Fruit fly (Drosophila melanogaster) whole organism, embryonic: ENCODE results near the gene beat-Ib.
A peak's percentile ranks its signal among the peaks of the same experiment; 100 is the strongest.

Experiments used
- B-H1 ChIP-seq: fragments of 200-800 bp; sonication (Bioruptor generic); IDR thresholded peaks from 3 replicates; pipeline ENCODE4 v1.3.6; 2022; ENCODE audit warnings: missing biosample characterization, missing genetic modification characterization
- C15 ChIP-seq: fragments of 200-800 bp; sonication (Bioruptor generic); IDR thresholded peaks from 3 replicates; pipeline ENCODE4 v1.3.6; 2022; ENCODE audit warnings: missing biosample characterization, missing genetic modification characterization
- CG10209 ChIP-seq: fragments of 200-800 bp; sonication (Bioruptor generic); optimal IDR thresholded peaks from 3 replicates; lab custom pipeline; 2017; ENCODE audit warnings: missing biosample characterization, mild to moderate bottlenecking, missing genetic modification characterization, missing genetic modification reagents
- CG11560 ChIP-seq: fragments of 200-800 bp; sonication (Bioruptor generic); IDR thresholded peaks from 3 replicates; pipeline ENCODE4 v1.3.6; 2022; ENCODE audit warnings: missing biosample characterization, missing genetic modification characterization
- CG11723 ChIP-seq: fragments of 200-800 bp; sonication (Bioruptor generic); optimal IDR thresholded peaks from 2 replicates; lab custom pipeline; 2017; ENCODE audit warnings: missing biosample characterization, mild to moderate bottlenecking, missing genetic modification characterization
- CG12219 ChIP-seq: fragments of 200-800 bp; sonication (Bioruptor generic); optimal IDR thresholded peaks from 3 replicates; lab custom pipeline; 2018; ENCODE audit warnings: missing biosample characterization, mild to moderate bottlenecking, missing genetic modification characterization
- CG13624 ChIP-seq: fragments of 200-800 bp; sonication (Bioruptor generic); optimal IDR thresholded peaks from 2 replicates; lab custom pipeline; 2016; ENCODE audit warnings: missing biosample characterization, missing genetic modification characterization
- CG15269 ChIP-seq: fragments of 200-800 bp; sonication (Bioruptor generic); optimal IDR thresholded peaks from 2 replicates; lab custom pipeline; 2018; ENCODE audit warnings: missing biosample characterization, mild to moderate bottlenecking, missing genetic modification characterization, moderate library complexity
- CG1529 ChIP-seq: fragments of 200-800 bp; sonication (Bioruptor generic); optimal IDR thresholded peaks from 3 replicates; lab custom pipeline; 2018; ENCODE audit warnings: missing biosample characterization, missing genetic modification characterization
- CG1603 ChIP-seq: fragments of 200-800 bp; sonication (Bioruptor generic); optimal IDR thresholded peaks from 2 replicates; lab custom pipeline; 2019; ENCODE audit warnings: missing biosample characterization, mild to moderate bottlenecking, missing genetic modification characterization, moderate library complexity
- CG18011 ChIP-seq: fragments of 200-800 bp; sonication (Bioruptor generic); optimal IDR thresholded peaks from 2 replicates; lab custom pipeline; 2017; ENCODE audit warnings: missing biosample characterization, missing genetic modification characterization, mild to moderate bottlenecking, moderate library complexity, missing genotype
- CG3995 ChIP-seq: fragments of 200-800 bp; sonication (Bioruptor generic); optimal IDR thresholded peaks from 3 replicates; lab custom pipeline; 2016; ENCODE audit warnings: missing biosample characterization, missing genetic modification characterization
- CG4617 ChIP-seq: fragments of 200-800 bp; sonication (Bioruptor generic); optimal IDR thresholded peaks from 3 replicates; lab custom pipeline; 2016; ENCODE audit warnings: missing biosample characterization, missing genetic modification characterization, borderline replicate concordance
- CkIIα-i1 ChIP-seq: fragments of 200-800 bp; sonication (Bioruptor generic); IDR thresholded peaks from 2 replicates; pipeline ENCODE4 v1.3.6; 2022; ENCODE audit warnings: missing biosample characterization, missing genetic modification characterization
- Dip2 ChIP-seq: fragments of 200-800 bp; sonication (Bioruptor generic); IDR thresholded peaks from 2 replicates; pipeline ENCODE4 v1.3.6; 2022; ENCODE audit warnings: missing biosample characterization, missing genetic modification characterization
- Doc2 ChIP-seq: fragments of 200-800 bp; sonication (Bioruptor generic); IDR thresholded peaks from 2 replicates; pipeline ENCODE4 v1.3.6; 2022; ENCODE audit warnings: missing biosample characterization, missing genetic modification characterization
- Mad ChIP-seq: fragments of 200-800 bp; sonication (Bioruptor generic); optimal IDR thresholded peaks from 2 replicates; lab custom pipeline; 2016; ENCODE audit warnings: missing biosample characterization, missing genetic modification characterization
- NK7.1 ChIP-seq: fragments of 200-800 bp; sonication (Bioruptor generic); optimal IDR thresholded peaks from 3 replicates; lab custom pipeline; 2016; ENCODE audit warnings: missing biosample characterization, missing genetic modification characterization
- Neu2 ChIP-seq: fragments of 200-800 bp; sonication (Bioruptor generic); optimal IDR thresholded peaks from 3 replicates; lab custom pipeline; 2016; ENCODE audit warnings: missing biosample characterization, missing genetic modification characterization, borderline replicate concordance
- Spps ChIP-seq: fragments of 200-800 bp; sonication (Bioruptor generic); optimal IDR thresholded peaks from 2 replicates; lab custom pipeline; 2018; ENCODE audit warnings: missing biosample characterization, mild to moderate bottlenecking, missing genetic modification characterization
- Trl ChIP-seq, 3 experiments: fragments of >200 bp in 2 of 3; fragments of 200-800 bp in 1 of 3; sonication (Bioruptor generic) in 1 of 3; optimal IDR thresholded peaks; 2 replicates in 1 of 3; 3 replicates in 2 of 3; lab custom pipeline; 2016 to 2017; ENCODE audit warnings: missing biosample characterization in 1 of 3, missing genetic modification characterization in 1 of 3
- Xbp1 ChIP-seq: fragments of 200-800 bp; sonication (Bioruptor generic); optimal IDR thresholded peaks from 3 replicates; lab custom pipeline; 2016; ENCODE audit warnings: missing biosample characterization, mild to moderate bottlenecking, missing genetic modification characterization
- abd-A ChIP-seq: fragments of 200-800 bp; sonication (Bioruptor generic); optimal IDR thresholded peaks from 3 replicates; lab custom pipeline; 2019; ENCODE audit warnings: missing biosample characterization, mild to moderate bottlenecking, missing genetic modification characterization, moderate library complexity
- az2 ChIP-seq: fragments of 200-800 bp; sonication (Bioruptor generic); optimal IDR thresholded peaks from 3 replicates; lab custom pipeline; 2016; ENCODE audit warnings: missing biosample characterization, missing genetic modification characterization
- bcd ChIP-seq: fragments of 200-800 bp; sonication (Bioruptor generic); optimal IDR thresholded peaks from 2 replicates; lab custom pipeline; 2017; ENCODE audit warnings: missing biosample characterization, mild to moderate bottlenecking, missing genetic modification characterization
- cato ChIP-seq: fragments of 200-800 bp; sonication (Bioruptor generic); optimal IDR thresholded peaks from 2 replicates; lab custom pipeline; 2016; ENCODE audit warnings: missing biosample characterization, missing genetic modification characterization, borderline replicate concordance
- ci ChIP-seq: fragments of 200-800 bp; sonication (Bioruptor generic); IDR thresholded peaks from 3 replicates; pipeline ENCODE4 v1.3.6; 2022; ENCODE audit warnings: missing biosample characterization, missing genetic modification characterization
- corto ChIP-seq: fragments of 200-800 bp; sonication (Bioruptor generic); optimal IDR thresholded peaks from 2 replicates; lab custom pipeline; 2016; ENCODE audit warnings: missing biosample characterization, mild to moderate bottlenecking, missing genetic modification characterization, moderate library complexity
- en ChIP-seq: fragments of 200-800 bp; sonication (Bioruptor generic); optimal IDR thresholded peaks from 2 replicates; lab custom pipeline; 2016; ENCODE audit warnings: missing biosample characterization, missing genetic modification characterization
- esg ChIP-seq: fragments of 200-800 bp; sonication (Bioruptor generic); conservative IDR thresholded peaks from 2 replicates; pipeline ENCODE4 v1.3.6; 2022; ENCODE audit warnings: missing biosample characterization, missing genetic modification characterization
- exex ChIP-seq: fragments of 200-800 bp; sonication (Bioruptor generic); optimal IDR thresholded peaks from 4 replicates; lab custom pipeline; 2018; ENCODE audit warnings: missing biosample characterization, mild to moderate bottlenecking, missing genetic modification characterization, moderate library complexity
- eyg ChIP-seq: fragments of 200-800 bp; sonication (Bioruptor generic); optimal IDR thresholded peaks from 3 replicates; lab custom pipeline; 2016; ENCODE audit warnings: missing biosample characterization, missing genetic modification characterization
- fd96Cb ChIP-seq: fragments of 200-800 bp; sonication (Bioruptor generic); optimal IDR thresholded peaks from 2 replicates; lab custom pipeline; 2018; ENCODE audit warnings: missing biosample characterization, mild to moderate bottlenecking, missing genetic modification characterization, moderate library complexity
- gce ChIP-seq: fragments of 200-800 bp; sonication (Bioruptor generic); IDR thresholded peaks from 3 replicates; pipeline ENCODE4 v1.3.6; 2022; ENCODE audit warnings: missing biosample characterization, missing genetic modification characterization
- gcm2 ChIP-seq: fragments of 200-800 bp; sonication (Bioruptor generic); optimal IDR thresholded peaks from 2 replicates; lab custom pipeline; 2016; ENCODE audit warnings: missing biosample characterization, missing genetic modification characterization
- gsb ChIP-seq: fragments of 200-800 bp; sonication (Bioruptor generic); IDR thresholded peaks from 2 replicates; pipeline ENCODE4 v1.3.6; 2022; ENCODE audit warnings: missing biosample characterization, missing genetic modification characterization
- h ChIP-seq: fragments of >200 bp; optimal IDR thresholded peaks from 2 replicates; lab custom pipeline; 2017
- insv ChIP-seq, 2 experiments: fragments of 200-800 bp; sonication (Bioruptor generic); optimal IDR thresholded peaks; 3 replicates each; lab custom pipeline; 2016 to 2018; ENCODE audit warnings: missing biosample characterization in 2 of 2, missing genetic modification characterization in 2 of 2
- ken ChIP-seq: fragments of 200-800 bp; sonication (Bioruptor generic); IDR thresholded peaks from 3 replicates; pipeline ENCODE4 v1.3.6; 2022; ENCODE audit warnings: missing biosample characterization, missing genetic modification characterization
- nom ChIP-seq: fragments of 200-800 bp; sonication (Bioruptor generic); optimal IDR thresholded peaks from 2 replicates; lab custom pipeline; 2017; ENCODE audit warnings: missing biosample characterization, missing genetic modification characterization, mild to moderate bottlenecking, moderate library complexity, missing genetic modification reagents
- oc ChIP-seq: fragments of 200-800 bp; sonication (Bioruptor generic); optimal IDR thresholded peaks from 2 replicates; lab custom pipeline; 2018; ENCODE audit warnings: missing biosample characterization, mild to moderate bottlenecking, missing genetic modification characterization, moderate library complexity
- sens-2 ChIP-seq: fragments of 200-800 bp; sonication (Bioruptor generic); IDR thresholded peaks from 2 replicates; pipeline ENCODE4 v1.3.6; 2022; ENCODE audit warnings: missing biosample characterization, missing genetic modification characterization
- sim ChIP-seq: fragments of 200-800 bp; sonication (Bioruptor generic); IDR thresholded peaks from 2 replicates; pipeline ENCODE4 v1.3.6; 2022; ENCODE audit warnings: missing biosample characterization, missing genetic modification characterization
- slp2 ChIP-seq: fragments of 200-800 bp; sonication (Bioruptor generic); optimal IDR thresholded peaks from 2 replicates; lab custom pipeline; 2016; ENCODE audit warnings: missing biosample characterization, missing genetic modification characterization
- sna ChIP-seq: fragments of 200-800 bp; sonication (Bioruptor generic); IDR thresholded peaks from 2 replicates; pipeline ENCODE4 v1.3.6; 2022; ENCODE audit warnings: missing biosample characterization, missing genetic modification characterization; ENCODE audit not compliant: partially characterized antibody
- sr ChIP-seq: fragments of 200-800 bp; sonication (Bioruptor generic); IDR thresholded peaks from 3 replicates; pipeline ENCODE4 v1.3.6; 2022; ENCODE audit warnings: missing biosample characterization, missing genetic modification characterization
- ttk ChIP-seq: fragments of 200-800 bp; sonication (Bioruptor generic); IDR thresholded peaks from 2 replicates; pipeline ENCODE4 v2.1.2; 2022; ENCODE audit warnings: missing biosample characterization, missing genetic modification characterization
- tx ChIP-seq: fragments of 200-800 bp; sonication (Bioruptor generic); optimal IDR thresholded peaks from 2 replicates; lab custom pipeline; 2016; ENCODE audit warnings: missing biosample characterization, missing genetic modification characterization
- usp ChIP-seq: fragments of >200 bp; optimal IDR thresholded peaks from 2 replicates; lab custom pipeline; 2017; ENCODE audit warnings: missing biosample characterization, missing genetic modification characterization

Gene beat-Ib

dm6 chr2L:15912008-15912900, 50.0 kb downstream of the beat-Ib start (continued):
- peak; percentile 97 for TF ChIP-seq oc (tag; lab: Kevin White, UChicago)
- peak; percentile 53 for TF ChIP-seq CG4617 (GFP tag; lab: Kevin White, UChicago)
- peak; percentile 81 for TF ChIP-seq exex (tag; lab: Kevin White, UChicago)
- TF ChIP-seq tx (GFP tag; lab: Kevin White, UChicago): peak; percentile 29
- TF ChIP-seq esg (GFP tag; lab: Robert Waterston, UW): peak; percentile 90
- peak; percentile 93 for TF ChIP-seq CG10209 (GFP tag; lab: Kevin White, UChicago)
- TF ChIP-seq sna: no peak
- peak; percentile 77 for TF ChIP-seq cato (GFP tag; lab: Kevin White, UChicago)
- peak; percentile 81 for TF ChIP-seq abd-A (tag; lab: Kevin White, UChicago)
- no peak for TF ChIP-seq NK7.1 (GFP tag; lab: Kevin White, UChicago)
- TF ChIP-seq nom (GFP tag; lab: Kevin White, UChicago): no peak
- TF ChIP-seq CG18011: peak; percentile 60
- TF ChIP-seq gce (GFP tag; lab: Robert Waterston, UW): peak; percentile 70; the same call in 1 of the 3 replicates
- TF ChIP-seq Xbp1 (GFP tag; lab: Kevin White, UChicago): peak; percentile 89
- peak; percentile 20 for TF ChIP-seq Mad (GFP tag; lab: Kevin White, UChicago)
- TF ChIP-seq sens-2: peak; percentile 65; the same call in 1 of the 2 replicates
- TF ChIP-seq CG13624 (GFP tag; lab: Kevin White, UChicago): no peak
- TF ChIP-seq gcm2: no peak
- peak; percentile 59 for TF ChIP-seq CG3995 (GFP tag; lab: Kevin White, UChicago)
- TF ChIP-seq corto: peak; percentile 2
- TF ChIP-seq CG12219 (GFP tag; lab: Kevin White, UChicago): peak; percentile 81
- peak; percentile 89 for TF ChIP-seq bcd (GFP tag; lab: Kevin White, UChicago)
- TF ChIP-seq ci (GFP tag; lab: Robert Waterston, UW): peak; percentile 92
- no peak for TF ChIP-seq sr (GFP tag; lab: Robert Waterston, UW)
- TF ChIP-seq CG11560 (tag; lab: Robert Waterston, UW): peak; percentile 75
- no peak for TF ChIP-seq CkIIα-i1
- peak; percentile 88 for TF ChIP-seq CG11723 (GFP tag; lab: Kevin White, UChicago)
- peak; percentile 84 for TF ChIP-seq ttk
- no peak for TF ChIP-seq slp2 (GFP tag; lab: Kevin White, UChicago)
- peak; percentile 65; the same call in 2 of the 3 replicates for TF ChIP-seq ken (GFP tag; lab: Robert Waterston, UW)
- TF ChIP-seq en (GFP tag; lab: Kevin White, UChicago): no peak
- TF ChIP-seq Trl (optimal IDR thresholded peaks at IDR 0.05; lab: Kevin White, UChicago): peak in 1 of 2 experiments; percentile 50
- TF ChIP-seq Trl (GFP tag; optimal IDR thresholded peaks at IDR 0.05; lab: Kevin White, UChicago): peak; percentile 26
- peak; percentile 61; the same call in 1 of the 3 replicates for TF ChIP-seq C15 (GFP tag; lab: Robert Waterston, UW)
- peak; percentile 78 for TF ChIP-seq CG1529
- no peak for TF ChIP-seq usp (GFP tag; lab: Kevin White, UChicago)
- peak; percentile 93 for TF ChIP-seq fd96Cb
- TF ChIP-seq insv (GFP tag; optimal IDR thresholded peaks at IDR 0.05; lab: Kevin White, UChicago): peak in 1 of 2 experiments; percentile 62
- peak; percentile 78 for TF ChIP-seq gsb (GFP tag; lab: Robert Waterston, UW)
- TF ChIP-seq CG1603 (tag; lab: Kevin White, UChicago): peak; percentile 31
- peak; percentile 91 for TF ChIP-seq az2 (GFP tag; lab: Kevin White, UChicago)
- TF ChIP-seq eyg (GFP tag; lab: Kevin White, UChicago): no peak
- TF ChIP-seq Dip2 (GFP tag; lab: Robert Waterston, UW): no peak
- peak; percentile 71 for TF ChIP-seq B-H1 (GFP tag; lab: Robert Waterston, UW)
- TF ChIP-seq Neu2 (GFP tag; lab: Kevin White, UChicago): no peak
- peak; percentile 97 for TF ChIP-seq CG15269
- peak; percentile 90 for TF ChIP-seq Spps (tag; lab: Kevin White, UChicago)
- TF ChIP-seq sim: peak; percentile 71; the same call in 1 of the 2 replicates
- TF ChIP-seq Doc2 (GFP tag; lab: Robert Waterston, UW): no peak; the same call in 1 of the 2 replicates
- TF ChIP-seq h: no peak
